Worm (Caenorhabditis elegans) whole organism, late embryonic: ENCODE data around the gene D1069.3.

Experiments
- elt-2 ChIP-seq: sonication (generic microtip); optimal IDR thresholded peaks from 2 replicates; lab custom pipeline; 2016; ENCODE audit warnings: missing genetic modification reagents, missing genetic modification characterization, missing compliant biosample characterization
- hlh-15 ChIP-seq: sonication (generic microtip); optimal IDR thresholded peaks from 2 replicates; lab custom pipeline; 2016; ENCODE audit warnings: missing genetic modification characterization, missing compliant biosample characterization
- lim-6 ChIP-seq: sonication (generic microtip); optimal IDR thresholded peaks from 2 replicates; lab custom pipeline; 2016; ENCODE audit warnings: missing genetic modification characterization, missing compliant biosample characterization
- nhr-11 ChIP-seq: fragments of 150-350 bp; optimal IDR thresholded peaks from 2 replicates; lab custom pipeline; 2014; ENCODE audit warnings: missing biosample characterization, missing genetic modification characterization
- pha-4 ChIP-seq: fragments of 150-350 bp; optimal IDR thresholded peaks from 2 replicates; lab custom pipeline; 2018; ENCODE audit warnings: missing biosample characterization, missing genetic modification reagents, missing genetic modification characterization
- ttx-3 ChIP-seq: sonication (generic microtip); optimal IDR thresholded peaks from 2 replicates; lab custom pipeline; 2016; ENCODE audit warnings: missing genetic modification reagents, missing genetic modification characterization, missing compliant biosample characterization

ce11 chrII:332419-332818 is 15.3 kb downstream of the D1069.3 start, which contains the start of gene cbn-1:
- TF ChIP-seq elt-2 (tag; lab: Kevin White, UChicago), result no peak
- no peak for TF ChIP-seq nhr-11
- TF ChIP-seq hlh-15 (tag; lab: Kevin White, UChicago), result no peak
- no peak for TF ChIP-seq lim-6 (tag; lab: Kevin White, UChicago)
- no peak for TF ChIP-seq ttx-3
- no peak for TF ChIP-seq pha-4 (tag; lab: Kevin White, UChicago)
